Worm (Caenorhabditis elegans) whole organism, mixed stage, embryonic: ENCODE measurements around the gene R160.10.
"Not testable (repeated sequence)": the region's sequence is repeated elsewhere in the genome, so short reads cannot be mapped to it uniquely, and the experiment has no call there.

Source experiments
- bed-3 ChIP-seq: fragments of 200-800 bp; sonication (Bioruptor generic); optimal IDR thresholded peaks from 3 replicates; lab custom pipeline; 2018; ENCODE audit warnings: mild to moderate bottlenecking, missing genetic modification characterization, moderate library complexity, missing compliant biosample characterization
- blmp-1 ChIP-seq: fragments of 150-350 bp; optimal IDR thresholded peaks from 2 replicates; lab custom pipeline; 2014; ENCODE audit warnings: missing biosample characterization, missing genetic modification characterization
- ceh-39 ChIP-seq: fragments of 150-350 bp; optimal IDR thresholded peaks from 2 replicates; lab custom pipeline; 2014; ENCODE audit warnings: missing biosample characterization, missing genetic modification characterization
- ceh-43 ChIP-seq: fragments of 200-800 bp; sonication (Bioruptor generic); optimal IDR thresholded peaks from 2 replicates; lab custom pipeline; 2018; ENCODE audit warnings: mild to moderate bottlenecking, missing genetic modification characterization, moderate library complexity, missing compliant biosample characterization
- ceh-83 ChIP-seq: fragments of 200-800 bp; sonication (Bioruptor generic); optimal IDR thresholded peaks from 2 replicates; lab custom pipeline; 2018; ENCODE audit warnings: mild to moderate bottlenecking, missing genetic modification characterization, missing compliant biosample characterization
- ces-1 ChIP-seq: fragments of 150-350 bp; optimal IDR thresholded peaks from 2 replicates; lab custom pipeline; 2014; ENCODE audit warnings: missing biosample characterization, missing genetic modification reagents, missing genetic modification characterization
- cnd-1 ChIP-seq: fragments of 200-800 bp; sonication (Bioruptor generic); optimal IDR thresholded peaks from 2 replicates; lab custom pipeline; 2018; ENCODE audit warnings: mild to moderate bottlenecking, missing genetic modification characterization, missing compliant biosample characterization
- drap-1 ChIP-seq: fragments of 200-800 bp; sonication (Bioruptor generic); optimal IDR thresholded peaks from 3 replicates; lab custom pipeline; 2018; ENCODE audit warnings: mild to moderate bottlenecking, missing genetic modification characterization, missing compliant biosample characterization
- elt-1 ChIP-seq: sonication (generic microtip); optimal IDR thresholded peaks from 2 replicates; lab custom pipeline; 2017; ENCODE audit warnings: missing genetic modification characterization, mild to moderate bottlenecking, missing compliant biosample characterization, antibody characterized with exemption, moderate library complexity, borderline replicate concordance; ENCODE audit not compliant: insufficient read depth
- elt-3 ChIP-seq: fragments of 150-350 bp; optimal IDR thresholded peaks from 2 replicates; lab custom pipeline; 2014; ENCODE audit warnings: missing biosample characterization, missing genetic modification characterization
- ham-2 ChIP-seq: fragments of 200-800 bp; sonication (Bioruptor generic); optimal IDR thresholded peaks from 2 replicates; lab custom pipeline; 2018; ENCODE audit warnings: mild to moderate bottlenecking, missing genetic modification characterization, missing compliant biosample characterization
- hlh-1 ChIP-seq: fragments of 150-350 bp; optimal IDR thresholded peaks from 2 replicates; lab custom pipeline; 2014; ENCODE audit warnings: missing biosample characterization, missing genetic modification reagents, missing genetic modification characterization
- lin-13 ChIP-seq: fragments of 150-350 bp; optimal IDR thresholded peaks from 2 replicates; lab custom pipeline; 2014; ENCODE audit warnings: missing biosample characterization, missing genetic modification characterization
- lin-32 ChIP-seq: fragments of 200-800 bp; sonication (Bioruptor generic); optimal IDR thresholded peaks from 2 replicates; lab custom pipeline; 2018; ENCODE audit warnings: mild to moderate bottlenecking, missing genetic modification characterization, missing compliant biosample characterization
- lsy-2 ChIP-seq: fragments of 150-350 bp; optimal IDR thresholded peaks from 2 replicates; lab custom pipeline; 2014; ENCODE audit warnings: missing biosample characterization, missing genetic modification characterization
- mab-5 ChIP-seq: fragments of 150-350 bp; optimal IDR thresholded peaks from 2 replicates; lab custom pipeline; 2014; ENCODE audit warnings: missing biosample characterization, missing genetic modification characterization
- mep-1 ChIP-seq: fragments of 150-350 bp; optimal IDR thresholded peaks from 2 replicates; lab custom pipeline; 2017; ENCODE audit warnings: missing biosample characterization, missing genetic modification reagents, missing genetic modification characterization, inconsistent platforms
- mls-2 ChIP-seq: sonication (generic microtip); optimal IDR thresholded peaks from 2 replicates; lab custom pipeline; 2016; ENCODE audit warnings: mild to moderate bottlenecking, missing genetic modification characterization, moderate library complexity, missing compliant biosample characterization
- nhr-12 ChIP-seq: fragments of 150-350 bp; optimal IDR thresholded peaks from 2 replicates; lab custom pipeline; 2014; ENCODE audit warnings: missing biosample characterization, missing genetic modification characterization
- nhr-2 ChIP-seq: fragments of 150-350 bp; optimal IDR thresholded peaks from 2 replicates; lab custom pipeline; 2014; ENCODE audit warnings: missing biosample characterization, missing genetic modification characterization
- nhr-237 ChIP-seq: fragments of 150-350 bp; optimal IDR thresholded peaks from 2 replicates; lab custom pipeline; 2014; ENCODE audit warnings: missing biosample characterization, missing genetic modification characterization
- nhr-28 ChIP-seq: fragments of 150-350 bp; optimal IDR thresholded peaks from 2 replicates; lab custom pipeline; 2014; ENCODE audit warnings: missing biosample characterization, missing genetic modification characterization
- pha-4 ChIP-seq: fragments of 150-350 bp; optimal IDR thresholded peaks from 2 replicates; lab custom pipeline; 2018; ENCODE audit warnings: missing biosample characterization, missing genetic modification reagents, missing genetic modification characterization
- sem-2 ChIP-seq: fragments of 200-800 bp; sonication (Bioruptor generic); optimal IDR thresholded peaks from 2 replicates; lab custom pipeline; 2018; ENCODE audit warnings: mild to moderate bottlenecking, missing genetic modification characterization, missing compliant biosample characterization
- snpc-4 ChIP-seq: fragments of 150-350 bp; optimal IDR thresholded peaks from 2 replicates; lab custom pipeline; 2014; ENCODE audit warnings: missing biosample characterization, missing genetic modification characterization
- unc-120 ChIP-seq: sonication (generic microtip); optimal IDR thresholded peaks from 2 replicates; lab custom pipeline; 2017; ENCODE audit warnings: missing genetic modification characterization, missing compliant biosample characterization; ENCODE audit not compliant: poor library complexity, severe bottlenecking
- unc-39 ChIP-seq: fragments of 150-350 bp; optimal IDR thresholded peaks from 2 replicates; lab custom pipeline; 2014; ENCODE audit warnings: missing biosample characterization, missing genetic modification characterization
- unc-62 ChIP-seq: fragments of 150-350 bp; optimal IDR thresholded peaks from 2 replicates; lab custom pipeline; 2014; ENCODE audit warnings: missing biosample characterization, missing genetic modification reagents, missing genetic modification characterization
- zip-8 ChIP-seq: fragments of 150-350 bp; optimal IDR thresholded peaks from 2 replicates; lab custom pipeline; 2014; ENCODE audit warnings: missing biosample characterization, missing genetic modification characterization

The R160.10 gene

DNA sequence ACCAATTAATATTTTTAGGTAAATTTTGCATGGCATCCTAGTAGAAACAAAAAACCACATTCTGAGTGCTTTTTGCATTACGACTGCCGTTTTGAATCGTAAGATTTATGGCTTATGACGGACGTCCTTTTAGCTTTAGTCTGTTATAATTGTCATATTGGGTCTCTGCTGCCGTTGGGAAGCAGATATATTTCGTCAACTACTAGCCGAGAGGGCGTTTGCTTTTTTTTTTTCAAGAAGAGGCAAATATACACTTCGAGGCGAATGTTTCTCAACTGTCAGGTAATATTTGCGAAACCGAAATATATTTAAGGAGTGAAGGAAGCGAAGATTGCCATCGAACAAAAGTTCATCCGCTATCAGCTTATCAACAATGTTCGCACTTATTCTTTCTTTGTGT, 23.4 kb downstream of the R160.10 start, which contains the start of gene F14H12.3:
TSS of gene F14H12.3 (plus strand) at position 301 of the 400 bp plus-strand sequence.
- TF ChIP-seq lin-32 (GFP tag; lab: Kevin White, UChicago) (no peak), ham-2 (GFP tag; lab: Kevin White, UChicago) (no peak), blmp-1 (tag; lab: Kevin White, UChicago) (no peak), ceh-83 (no peak), nhr-2 (tag; lab: Kevin White, UChicago) (no peak), mls-2 (tag; lab: Kevin White, UChicago) (no peak), ceh-43 (GFP tag; lab: Kevin White, UChicago) (no peak), pha-4 (no peak), elt-1 (tag; lab: Kevin White, UChicago) (no peak), lsy-2 (tag; lab: Kevin White, UChicago) (no peak), unc-120 (tag; lab: Kevin White, UChicago) (no peak), hlh-1 (tag; lab: Kevin White, UChicago) (no peak)

DNA sequence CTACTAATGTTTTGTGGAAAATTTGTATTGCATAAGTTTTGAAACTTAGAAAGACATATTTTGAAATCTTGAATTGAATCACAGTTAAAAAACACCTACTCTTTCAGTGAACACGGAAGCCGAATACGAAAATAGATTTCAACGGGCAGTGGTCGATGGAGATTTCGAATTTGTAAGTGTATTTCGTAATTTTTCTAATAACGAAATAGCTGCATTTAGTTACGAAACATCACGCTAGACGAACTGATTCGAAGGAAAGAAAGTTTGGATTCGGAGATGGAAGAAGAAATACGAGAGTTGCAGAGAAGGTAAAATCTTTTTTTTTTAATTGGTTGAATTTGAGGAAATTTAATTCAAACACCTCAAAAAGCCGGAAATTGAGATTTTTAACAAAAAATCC, 24.6 kb downstream of the R160.10 start:
- TF ChIP-seq lin-13 (tag; lab: Kevin White, UChicago) (no peak), nhr-237 (tag; lab: Kevin White, UChicago) (no peak), ces-1 (no peak), unc-62 (no peak), drap-1 (GFP tag; lab: Kevin White, UChicago) (no peak), hlh-1 (tag; lab: Kevin White, UChicago) (no peak), cnd-1 (tag; lab: Kevin White, UChicago) (no peak), elt-1 (tag; lab: Kevin White, UChicago) (no peak), mep-1 (no peak)

DNA sequence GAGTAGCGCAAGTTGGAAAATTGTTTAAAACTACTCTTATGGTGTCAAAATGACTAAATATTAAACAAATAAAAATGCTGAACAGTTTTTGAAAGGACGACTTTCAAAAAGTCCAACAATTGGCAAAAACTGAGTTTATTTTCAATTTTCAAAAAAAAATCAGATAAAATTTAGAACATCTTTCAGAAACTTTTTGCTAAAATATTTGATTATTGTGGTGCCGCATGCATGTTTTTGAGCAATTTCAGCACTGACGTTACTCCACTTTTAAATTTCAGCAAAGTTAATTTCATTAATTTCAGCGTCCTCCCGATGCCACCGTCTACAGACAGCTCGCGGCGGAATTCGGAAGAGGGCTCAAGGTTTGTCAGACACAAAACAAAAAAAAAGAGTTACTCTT, 28.0 kb downstream of the R160.10 start, which contains the start of gene cst-1:
TSS of gene cst-1 (plus strand) at position 301 of the 400 bp plus-strand sequence.
- not testable (repeated sequence) for TF ChIP-seq ceh-83; pha-4; nhr-237 (tag; lab: Kevin White, UChicago)

DNA sequence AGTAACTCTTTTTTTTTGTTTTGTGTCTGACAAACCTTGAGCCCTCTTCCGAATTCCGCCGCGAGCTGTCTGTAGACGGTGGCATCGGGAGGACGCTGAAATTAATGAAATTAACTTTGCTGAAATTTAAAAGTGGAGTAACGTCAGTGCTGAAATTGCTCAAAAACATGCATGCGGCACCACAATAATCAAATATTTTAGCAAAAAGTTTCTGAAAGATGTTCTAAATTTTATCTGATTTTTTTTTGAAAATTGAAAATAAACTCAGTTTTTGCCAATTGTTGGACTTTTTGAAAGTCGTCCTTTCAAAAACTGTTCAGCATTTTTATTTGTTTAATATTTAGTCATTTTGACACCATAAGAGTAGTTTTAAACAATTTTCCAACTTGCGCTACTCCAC, 31.4 kb downstream of the R160.10 start, which contains the start of gene cst-2:
TSS of gene cst-2 (minus strand) at position 101 of the 400 bp plus-strand sequence.
- not testable (repeated sequence) for TF ChIP-seq mep-1; mls-2 (tag; lab: Kevin White, UChicago); drap-1 (GFP tag; lab: Kevin White, UChicago)

- not testable (repeated sequence) for TF ChIP-seq elt-1 (tag; lab: Kevin White, UChicago); sem-2 (GFP tag; lab: Kevin White, UChicago); ces-1
Observed at ce11 chrX:4332305-4332704, 35.0 kb downstream of the R160.10 start, which contains the start of gene C24A8.6. Gene C24A8.6 (minus strand): TSS chrX:4332405.

DNA sequence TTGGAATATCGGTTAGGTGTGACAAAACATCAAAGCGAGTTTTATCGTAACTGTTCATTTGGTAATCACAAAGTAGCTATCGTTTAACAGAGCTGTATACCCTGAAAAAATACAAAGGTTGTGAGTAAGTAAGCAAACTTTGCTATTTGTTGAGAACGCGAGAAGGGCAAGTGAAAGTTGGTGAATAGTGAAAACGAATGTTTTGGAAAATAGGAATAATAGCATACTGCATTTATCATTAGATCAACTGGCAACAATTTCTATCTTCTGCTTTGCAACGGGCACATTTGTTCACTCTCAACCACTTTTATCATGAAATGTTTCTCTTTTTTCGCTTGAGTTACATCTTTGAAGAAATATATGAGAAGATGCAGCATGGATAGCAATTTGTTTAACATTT, 38.5 kb downstream of the R160.10 start, which contains the start of gene C24A8.5:
TSS of gene C24A8.5 (minus strand) at position 101 of the 400 bp plus-strand sequence.
- TF ChIP-seq bed-3 (GFP tag; lab: Kevin White, UChicago) (no peak), hlh-1 (tag; lab: Kevin White, UChicago) (no peak), ceh-43 (GFP tag; lab: Kevin White, UChicago) (no peak), nhr-237 (tag; lab: Kevin White, UChicago) (no peak), lin-32 (GFP tag; lab: Kevin White, UChicago) (no peak), drap-1 (GFP tag; lab: Kevin White, UChicago) (no peak), blmp-1 (tag; lab: Kevin White, UChicago) (no peak), ceh-39 (no peak), nhr-12 (tag; lab: Kevin White, UChicago) (no peak), mab-5 (no peak), ceh-83 (no peak), pha-4 (no peak), zip-8 (tag; lab: Kevin White, UChicago) (no peak), snpc-4 (tag; lab: Kevin White, UChicago) (no peak), unc-39 (tag; lab: Kevin White, UChicago) (no peak), nhr-28 (no peak), elt-3 (tag; lab: Kevin White, UChicago) (no peak)
